Worm (Caenorhabditis elegans) whole organism, L4 larva: ENCODE data around the gene T23F6.2.

Experiments
- F10B5.3 ChIP-seq: sonication (generic microtip); optimal IDR thresholded peaks from 2 replicates; lab custom pipeline; 2016; ENCODE audit warnings: mild to moderate bottlenecking, missing genetic modification characterization, missing compliant biosample characterization
- aly-2 ChIP-seq: sonication (generic microtip); optimal IDR thresholded peaks from 2 replicates; lab custom pipeline; 2018; ENCODE audit warnings: missing biosample characterization, missing genetic modification characterization
- daf-16 ChIP-seq, 3 experiments: sonication (generic microtip); optimal IDR thresholded peaks; 2 replicates each; lab custom pipeline; 2016 to 2017; ENCODE audit warnings: missing genetic modification characterization in 3 of 3, missing genetic modification reagents in 3 of 3, mild to moderate bottlenecking in 2 of 3, missing compliant biosample characterization in 2 of 3, missing biosample characterization in 1 of 3, moderate library complexity in 1 of 3
- egl-27 ChIP-seq: sonication (generic microtip); optimal IDR thresholded peaks from 3 replicates; lab custom pipeline; 2017; ENCODE audit warnings: missing biosample characterization, missing genetic modification reagents, missing genetic modification characterization
- fkh-10 ChIP-seq: fragments of 150-350 bp; optimal IDR thresholded peaks from 2 replicates; lab custom pipeline; 2014; ENCODE audit warnings: missing biosample characterization, missing genetic modification reagents, missing genetic modification characterization
- lim-7 ChIP-seq: fragments of 200-800 bp; sonication (Bioruptor generic); IDR thresholded peaks from 2 replicates; pipeline ENCODE4 v1.3.6; 2022; ENCODE audit warnings: missing genetic modification characterization, missing compliant biosample characterization
- lin-13 ChIP-seq: fragments of 150-350 bp; optimal IDR thresholded peaks from 2 replicates; lab custom pipeline; 2014; ENCODE audit warnings: missing biosample characterization, missing genetic modification reagents, missing genetic modification characterization
- mdt-29 ChIP-seq: fragments of 200-800 bp; sonication (Bioruptor generic); IDR thresholded peaks from 2 replicates; pipeline ENCODE4 v1.3.6; 2022; ENCODE audit warnings: missing genetic modification reagents, missing genetic modification characterization, missing compliant biosample characterization
- nhr-28 ChIP-seq: fragments of 150-350 bp; optimal IDR thresholded peaks from 2 replicates; lab custom pipeline; 2014; ENCODE audit warnings: missing biosample characterization, missing genetic modification characterization
- nhr-77 ChIP-seq: fragments of 150-350 bp; optimal IDR thresholded peaks from 2 replicates; lab custom pipeline; 2014; ENCODE audit warnings: missing biosample characterization, missing genetic modification characterization
- snpc-4 ChIP-seq: fragments of 150-350 bp; optimal IDR thresholded peaks from 2 replicates; lab custom pipeline; 2014; ENCODE audit warnings: missing biosample characterization, missing genetic modification characterization
- unc-39 ChIP-seq: sonication (generic microtip); optimal IDR thresholded peaks from 2 replicates; lab custom pipeline; 2017; ENCODE audit warnings: missing biosample characterization, missing genetic modification characterization
- unc-62 ChIP-seq, 3 experiments: fragments of 150-350 bp in 1 of 3; sonication (generic microtip); optimal IDR thresholded peaks in 2 of 3; peaks in 1 of 3; 1 replicate in 1 of 3; 2 replicates in 2 of 3; lab custom pipeline; 2014 to 2017; ENCODE audit warnings: missing biosample characterization in 3 of 3, missing genetic modification characterization in 3 of 3, missing genetic modification reagents in 3 of 3, missing genotype in 1 of 3

ce11 chrIV:12715947-12716382 is 5.2 kb upstream of the T23F6.2 start:
- TF ChIP-seq lim-7 (GFP tag; lab: Robert Waterston, UW) (no peak), daf-16 (GFP tag; optimal IDR thresholded peaks at IDR 0.05; lab: Kevin White, UChicago) (no peak), daf-16 (tag; optimal IDR thresholded peaks at IDR 0.05; lab: Kevin White, UChicago) (peak; percentile 76), mdt-29 (GFP tag; lab: Robert Waterston, UW) (peak; percentile 47; the same call in 1 of the 2 replicates), fkh-10 (GFP tag; lab: Kevin White, UChicago) (no peak), aly-2 (tag; lab: Kevin White, UChicago) (no peak), nhr-28 (tag; lab: Kevin White, UChicago) (peak; percentile 93), egl-27 (tag; lab: Kevin White, UChicago) (no peak), unc-39 (tag; lab: Kevin White, UChicago) (no peak), snpc-4 (tag; lab: Kevin White, UChicago) (no peak), nhr-77 (tag; lab: Kevin White, UChicago) (peak; percentile 40), unc-62 (GFP tag; optimal IDR thresholded peaks at IDR 0.05 in 1 of 2; lab: Kevin White, UChicago) (no peak), unc-62 (tag; optimal IDR thresholded peaks at IDR 0.05; lab: Kevin White, UChicago) (no peak), lin-13 (no peak), F10B5.3 (tag; lab: Kevin White, UChicago) (no peak)
